Fruit fly (Drosophila melanogaster): Measurements from ENCODE around the gene D19B.

Gene D19B

DNA sequence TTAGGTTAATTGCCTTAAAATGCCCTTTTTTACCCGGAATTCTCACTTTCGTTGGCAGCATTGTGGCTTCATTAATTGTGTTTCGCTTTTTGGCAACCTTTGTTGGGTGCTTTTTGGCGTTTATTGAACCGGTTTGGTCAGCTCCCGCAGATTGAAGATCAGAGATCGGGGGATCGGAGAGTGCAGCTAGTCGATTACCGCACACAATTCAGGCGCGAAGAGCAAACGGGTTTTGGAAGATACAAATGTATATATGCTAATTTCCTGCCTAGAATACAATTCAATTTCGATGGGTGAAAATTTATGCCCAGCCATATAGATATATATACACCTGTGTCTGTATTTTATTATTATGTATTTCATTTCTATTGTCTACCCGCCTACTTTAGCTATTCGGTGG, 43.2 kb downstream of the D19B start:
- no peak for TF ChIP-seq TFAM (GFP tag; optimal IDR thresholded peaks at IDR 0.05)
- no peak for TF ChIP-seq CG11723 (GFP tag; optimal IDR thresholded peaks at IDR 0.05)
- peak; percentile 52 for TF ChIP-seq cwo (GFP tag; optimal IDR thresholded peaks at IDR 0.05)
- TF ChIP-seq sens (GFP tag): peak; percentile 28
- no peak for TF ChIP-seq Tbp (GFP tag; optimal IDR thresholded peaks at IDR 0.05)
- no peak for TF ChIP-seq Atf-2 (GFP tag; optimal IDR thresholded peaks at IDR 0.05)
- peak; percentile 35 for TF ChIP-seq sd (tag; optimal IDR thresholded peaks at IDR 0.05)
- peak; percentile 90 for TF ChIP-seq chinmo (GFP tag; IDR thresholded peaks at IDR 0.05; ENCODE audit: partially characterized antibody)
- peak; percentile 81 for TF ChIP-seq abd-A (tag; optimal IDR thresholded peaks at IDR 0.05)
- TF ChIP-seq Pdp1 (GFP tag; optimal IDR thresholded peaks at IDR 0.05): peak in 1 of 2 experiments; percentile 65
- no peak for TF ChIP-seq Vsx1 (GFP tag; optimal IDR thresholded peaks at IDR 0.05)
- TF ChIP-seq ac (GFP tag; optimal IDR thresholded peaks at IDR 0.05): no peak
- no peak for TF ChIP-seq CG13624 (GFP tag; optimal IDR thresholded peaks at IDR 0.05)
- TF ChIP-seq Myb (GFP tag; optimal IDR thresholded peaks at IDR 0.05): no peak
- TF ChIP-seq ci (GFP tag; IDR thresholded peaks at IDR 0.05): no peak
- no peak for TF ChIP-seq HLH54F (GFP tag; optimal IDR thresholded peaks at IDR 0.05)
- no peak for TF ChIP-seq Max (GFP tag; optimal IDR thresholded peaks at IDR 0.05)
- no peak for TF ChIP-seq CG1647 (GFP tag; optimal IDR thresholded peaks at IDR 0.05)
- peak; percentile 64 for TF ChIP-seq CG12769 (tag; optimal IDR thresholded peaks at IDR 0.05)
- TF ChIP-seq Blimp-1 (GFP tag; optimal IDR thresholded peaks at IDR 0.05): peak; percentile 17
- TF ChIP-seq hbn (GFP tag; IDR thresholded peaks at IDR 0.05; ENCODE audit: partially characterized antibody): no peak
- peak; percentile 70; the same call in 1 of the 2 replicates for TF ChIP-seq vvl (GFP tag; IDR thresholded peaks at IDR 0.05)
- no peak for TF ChIP-seq CG10267 (tag; optimal IDR thresholded peaks at IDR 0.05)
- TF ChIP-seq CG13894 (tag; optimal IDR thresholded peaks at IDR 0.05): peak; percentile 78
- no peak for TF ChIP-seq kni (GFP tag; optimal IDR thresholded peaks at IDR 0.05)

DNA sequence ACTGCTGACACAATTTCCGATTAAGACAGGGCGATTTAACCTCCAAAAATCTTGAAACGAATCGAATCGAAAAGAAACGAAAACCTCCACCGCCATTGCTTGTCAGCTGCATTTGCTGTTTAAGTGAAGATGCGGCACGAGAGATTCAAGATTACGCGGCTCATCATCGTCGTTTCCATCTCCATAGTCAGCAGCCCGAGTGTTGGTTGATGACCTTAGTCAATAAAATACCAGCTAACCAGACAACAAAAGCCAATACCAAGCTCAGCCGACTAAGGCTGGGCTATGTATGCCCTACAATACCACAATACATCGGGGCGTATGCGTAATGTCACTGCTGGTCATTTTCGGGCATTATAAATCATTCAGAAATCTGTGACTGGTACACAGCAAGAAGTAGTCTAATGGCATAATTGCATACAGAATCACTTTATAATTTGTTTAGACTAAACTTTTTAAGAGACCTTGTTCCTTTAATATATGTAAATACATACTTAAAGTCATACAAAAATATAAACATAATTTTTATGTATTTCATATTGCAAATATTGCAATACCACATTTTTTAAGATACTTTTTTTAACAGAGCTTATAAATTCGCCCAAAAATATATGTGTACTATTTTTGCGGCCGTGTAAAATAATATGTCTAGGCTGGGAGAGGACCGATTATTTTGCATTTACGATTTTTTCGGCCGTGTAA, 43.8 kb downstream of the D19B start:
- TF ChIP-seq CG12104 (GFP tag; optimal IDR thresholded peaks at IDR 0.05): no peak
- TF ChIP-seq CG9932 (GFP tag; IDR thresholded peaks at IDR 0.05): peak; percentile 39; the same call in 1 of the 2 replicates
- TF ChIP-seq CG15696 (tag; optimal IDR thresholded peaks at IDR 0.05): no peak
- TF ChIP-seq gsb-n (tag; optimal IDR thresholded peaks at IDR 0.05): no peak
- no peak for TF ChIP-seq Ada2b (GFP tag; IDR thresholded peaks at IDR 0.05)
- TF ChIP-seq unpg (GFP tag; optimal IDR thresholded peaks at IDR 0.05): peak; percentile 0
- no peak for TF ChIP-seq kni (GFP tag; optimal IDR thresholded peaks at IDR 0.05)
- no peak for TF ChIP-seq Nf-YB (GFP tag; optimal IDR thresholded peaks at IDR 0.05)
- no peak for TF ChIP-seq CG1832 (GFP tag; optimal IDR thresholded peaks at IDR 0.05)
- no peak for TF ChIP-seq B-H2 (GFP tag; optimal IDR thresholded peaks at IDR 0.05)
- no peak for TF ChIP-seq sob (GFP tag; IDR thresholded peaks at IDR 0.05)
- no peak for TF ChIP-seq hkb (optimal IDR thresholded peaks at IDR 0.05)
- TF ChIP-seq hkb (GFP tag; IDR thresholded peaks at IDR 0.05): no peak
- TF ChIP-seq CG33213 (GFP tag; optimal IDR thresholded peaks at IDR 0.05): no peak
- no peak for TF ChIP-seq D (optimal IDR thresholded peaks at IDR 0.05)
- TF ChIP-seq D (GFP tag; optimal IDR thresholded peaks at IDR 0.05): no peak
- no peak for TF ChIP-seq zen (tag; optimal IDR thresholded peaks at IDR 0.05)
- TF ChIP-seq pros (GFP tag; optimal IDR thresholded peaks at IDR 0.05): peak; percentile 19
- no peak for TF ChIP-seq CG4404 (GFP tag; IDR thresholded peaks at IDR 0.05)
- TF ChIP-seq Camta (GFP tag; optimal IDR thresholded peaks at IDR 0.05): no peak
- no peak for TF ChIP-seq CG12219 (GFP tag; optimal IDR thresholded peaks at IDR 0.05)
- TF ChIP-seq Vsx1 (GFP tag; optimal IDR thresholded peaks at IDR 0.05): no peak
- TF ChIP-seq Spps (tag; optimal IDR thresholded peaks at IDR 0.05): no peak
- TF ChIP-seq pnt (GFP tag; optimal IDR thresholded peaks at IDR 0.05): no peak
- no peak for TF ChIP-seq CG13775 (GFP tag; optimal IDR thresholded peaks at IDR 0.05)
- peak; percentile 2 for TF ChIP-seq CG30403 (GFP tag; optimal IDR thresholded peaks at IDR 0.05)
- no peak for TF ChIP-seq CG7928 (GFP tag; optimal IDR thresholded peaks at IDR 0.05)
- TF ChIP-seq grn (GFP tag; optimal IDR thresholded peaks at IDR 0.05): no peak

Measured in whole organism, embryonic.